Worm (Caenorhabditis elegans): ENCODE data around the gene F11C7.6.

DNA sequence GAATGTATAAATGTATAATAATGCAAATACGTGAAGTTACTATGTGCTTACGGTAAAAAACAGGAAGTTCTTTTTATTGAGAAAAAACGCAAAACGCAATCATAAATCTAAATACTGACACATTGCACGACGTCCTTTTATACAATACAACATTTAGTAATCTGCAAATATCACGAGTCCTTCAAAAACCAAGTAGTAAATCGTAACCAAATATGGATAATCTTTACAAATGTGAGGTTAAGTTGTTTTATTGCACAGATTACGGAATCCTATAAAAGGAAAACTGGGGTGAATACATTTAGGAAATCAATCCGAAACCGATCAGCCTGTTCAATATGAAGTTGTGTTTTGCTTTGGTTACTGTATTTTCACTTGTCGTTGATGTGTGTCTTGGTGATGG lies 3.1 kb upstream of the F11C7.6 start, which contains the start of gene F11C7.7:
- TF ChIP-seq sea-1 (GFP tag; conservative IDR thresholded peaks at IDR 0.05) (no peak), flt-1 (GFP tag; IDR thresholded peaks at IDR 0.05) (no peak)

Data from whole organism, early embryonic.